Fruit fly (Drosophila melanogaster) whole organism: Measurements from ENCODE around the gene CG46507.
"Not testable (repeated sequence)": the region's sequence is repeated elsewhere in the genome, so short reads cannot be mapped to it uniquely, and the experiment has no call there.

Source experiments
- pan ChIP-seq: fragments of >200 bp; optimal IDR thresholded peaks from 2 replicates; lab custom pipeline; 2017
- psq ChIP-seq: fragments of >200 bp; optimal IDR thresholded peaks from 2 replicates; lab custom pipeline; 2017
- usp ChIP-seq: fragments of >200 bp; optimal IDR thresholded peaks from 2 replicates; lab custom pipeline; 2017; ENCODE audit warnings: missing biosample characterization, missing genetic modification characterization, mixed read lengths

The CG46507 gene

dm6 chrX:22212028-22212427 lies 49.3 kb downstream of the CG46507 start, which contains the start of gene CG46516:
Gene CG46516, plus strand, starts transcription at chrX:22212328.
- TF ChIP-seq pan (lab: Kevin White, UChicago); psq (lab: Kevin White, UChicago); usp (GFP tag; lab: Kevin White, UChicago): not testable (repeated sequence)
